Worm (Caenorhabditis elegans) whole organism, young adult: ENCODE measurements around the gene klp-13.

Experiments
- B0019.2 ChIP-seq: fragments of 200-800 bp; sonication (Bioruptor generic); conservative IDR thresholded peaks from 2 replicates; pipeline ENCODE4 v1.3.6; 2022; ENCODE audit warnings: missing genetic modification reagents, missing genetic modification characterization, missing compliant biosample characterization
- B0336.3 ChIP-seq: fragments of 200-800 bp; sonication (Bioruptor generic); IDR thresholded peaks from 2 replicates; pipeline ENCODE4 v1.3.6; 2022; ENCODE audit warnings: missing genetic modification characterization, missing compliant biosample characterization
- C06A6.2 ChIP-seq: fragments of 200-800 bp; sonication (Bioruptor generic); conservative IDR thresholded peaks from 2 replicates; pipeline ENCODE4 v1.3.6; 2022; ENCODE audit warnings: missing genetic modification characterization, missing compliant biosample characterization
- F22D6.2 ChIP-seq: sonication (generic microtip); optimal IDR thresholded peaks from 2 replicates; lab custom pipeline; 2016; ENCODE audit warnings: mild to moderate bottlenecking, missing genetic modification characterization, missing compliant biosample characterization
- F23B12.7 ChIP-seq: sonication (generic microtip); optimal IDR thresholded peaks from 2 replicates; lab custom pipeline; 2017; ENCODE audit warnings: missing genetic modification characterization, mild to moderate bottlenecking, missing compliant biosample characterization, antibody characterized with exemption, moderate library complexity; ENCODE audit not compliant: insufficient read depth
- F33H1.4 ChIP-seq: fragments of 200-800 bp; sonication (Bioruptor generic); IDR thresholded peaks from 2 replicates; pipeline ENCODE4 v1.3.6; 2022; ENCODE audit warnings: missing genetic modification reagents, missing genetic modification characterization, missing compliant biosample characterization
- F52B5.7 ChIP-seq: sonication (generic microtip); optimal IDR thresholded peaks from 2 replicates; lab custom pipeline; 2016; ENCODE audit warnings: mild to moderate bottlenecking, missing genetic modification characterization, missing compliant biosample characterization
- F57C9.4 ChIP-seq: sonication (generic microtip); optimal IDR thresholded peaks from 2 replicates; lab custom pipeline; 2017; ENCODE audit warnings: mild to moderate bottlenecking, missing genetic modification characterization, missing compliant biosample characterization
- T07F8.4 ChIP-seq: sonication (generic microtip); optimal IDR thresholded peaks from 2 replicates; lab custom pipeline; 2016; ENCODE audit warnings: mild to moderate bottlenecking, missing genetic modification characterization, moderate library complexity, missing compliant biosample characterization
- T26A5.8 ChIP-seq: sonication (generic microtip); optimal IDR thresholded peaks from 2 replicates; lab custom pipeline; 2016; ENCODE audit warnings: missing genetic modification characterization, missing compliant biosample characterization
- Y53G8AR.9 ChIP-seq: fragments of 200-800 bp; sonication (Bioruptor generic); conservative IDR thresholded peaks from 2 replicates; pipeline ENCODE4 v1.3.6; 2022; ENCODE audit warnings: missing genetic modification reagents, missing genetic modification characterization, missing compliant biosample characterization
- Y95B8A.8 ChIP-seq: fragments of 200-800 bp; sonication (Bioruptor generic); IDR thresholded peaks from 2 replicates; pipeline ENCODE4 v1.3.6; 2022; ENCODE audit warnings: missing genetic modification reagents, missing genetic modification characterization, missing compliant biosample characterization
- ZK185.1 ChIP-seq: sonication (generic microtip); optimal IDR thresholded peaks from 2 replicates; lab custom pipeline; 2016; ENCODE audit warnings: mild to moderate bottlenecking, missing genetic modification characterization, missing compliant biosample characterization; ENCODE audit not compliant: poor library complexity, severe bottlenecking
- aptf-2 ChIP-seq: fragments of 200-800 bp; sonication (Bioruptor generic); conservative IDR thresholded peaks from 2 replicates; pipeline ENCODE4 v1.3.6; 2022; ENCODE audit warnings: missing genetic modification reagents, missing genetic modification characterization, missing compliant biosample characterization
- attf-5 ChIP-seq: fragments of 200-800 bp; sonication (Bioruptor generic); optimal IDR thresholded peaks from 2 replicates; lab custom pipeline; 2018; ENCODE audit warnings: mild to moderate bottlenecking, missing genetic modification characterization, missing compliant biosample characterization
- attf-6 ChIP-seq: fragments of 200-800 bp; sonication (Bioruptor generic); IDR thresholded peaks from 2 replicates; pipeline ENCODE4 v1.3.6; 2022; ENCODE audit warnings: missing genetic modification reagents, missing genetic modification characterization, missing compliant biosample characterization
- bed-2 ChIP-seq: fragments of 200-800 bp; sonication (Bioruptor generic); IDR thresholded peaks from 2 replicates; pipeline ENCODE4 v1.3.6; 2022; ENCODE audit warnings: missing genetic modification reagents, missing genetic modification characterization, missing compliant biosample characterization
- ceh-58 ChIP-seq: fragments of 200-800 bp; sonication (Bioruptor generic); IDR thresholded peaks from 2 replicates; pipeline ENCODE4 v1.3.6; 2022; ENCODE audit warnings: missing genetic modification characterization, missing compliant biosample characterization
- ceh-79 ChIP-seq: sonication (generic microtip); optimal IDR thresholded peaks from 2 replicates; lab custom pipeline; 2017; ENCODE audit warnings: mild to moderate bottlenecking, missing genetic modification characterization, missing compliant biosample characterization
- ceh-91 ChIP-seq: fragments of 200-800 bp; sonication (Bioruptor generic); IDR thresholded peaks from 2 replicates; pipeline ENCODE4 v1.3.6; 2022; ENCODE audit warnings: missing genetic modification reagents, missing genetic modification characterization, missing compliant biosample characterization
- die-1 ChIP-seq: sonication (generic microtip); optimal IDR thresholded peaks from 2 replicates; lab custom pipeline; 2016; ENCODE audit warnings: missing genotype, mild to moderate bottlenecking, missing genetic modification characterization, missing compliant biosample characterization
- dox-1 ChIP-seq: fragments of 200-800 bp; sonication (Bioruptor generic); IDR thresholded peaks from 2 replicates; pipeline ENCODE4 v1.3.6; 2022; ENCODE audit warnings: missing genetic modification reagents, missing genetic modification characterization, missing compliant biosample characterization
- efl-1 ChIP-seq: fragments of 150-350 bp; optimal IDR thresholded peaks from 2 replicates; lab custom pipeline; 2014; ENCODE audit warnings: missing biosample characterization, missing genetic modification reagents, missing genetic modification characterization
- egl-18 ChIP-seq: fragments of 200-800 bp; sonication (Bioruptor generic); IDR thresholded peaks from 2 replicates; pipeline ENCODE4 v1.3.6; 2022; ENCODE audit warnings: missing genetic modification reagents, missing genetic modification characterization, missing compliant biosample characterization
- fkh-3 ChIP-seq: sonication (generic microtip); optimal IDR thresholded peaks from 2 replicates; lab custom pipeline; 2016; ENCODE audit warnings: mild to moderate bottlenecking, missing genetic modification characterization, missing compliant biosample characterization
- gei-17 ChIP-seq: fragments of 200-800 bp; sonication (Bioruptor generic); optimal IDR thresholded peaks from 2 replicates; lab custom pipeline; 2018; ENCODE audit warnings: mild to moderate bottlenecking, missing genetic modification characterization, missing compliant biosample characterization
- him-1 ChIP-seq: sonication (generic microtip); optimal IDR thresholded peaks from 2 replicates; lab custom pipeline; 2016; ENCODE audit warnings: missing genotype, missing genetic modification reagents, missing genetic modification characterization, missing compliant biosample characterization
- lag-1 ChIP-seq: fragments of 200-800 bp; sonication (Bioruptor generic); IDR thresholded peaks from 2 replicates; pipeline ENCODE4 v1.3.6; 2022; ENCODE audit warnings: missing genetic modification reagents, missing genetic modification characterization, missing compliant biosample characterization
- lsl-1 ChIP-seq: fragments of 200-800 bp; sonication (Bioruptor generic); optimal IDR thresholded peaks from 2 replicates; lab custom pipeline; 2018; ENCODE audit warnings: mild to moderate bottlenecking, missing genetic modification characterization, moderate library complexity, missing compliant biosample characterization
- madf-6 ChIP-seq: fragments of 200-800 bp; sonication (Bioruptor generic); IDR thresholded peaks from 2 replicates; pipeline ENCODE4 v1.3.6; 2022; ENCODE audit warnings: missing genetic modification reagents, missing genetic modification characterization, missing compliant biosample characterization
- mcd-1 ChIP-seq: fragments of 200-800 bp; sonication (Bioruptor generic); IDR thresholded peaks from 2 replicates; pipeline ENCODE4 v1.3.6; 2022; ENCODE audit warnings: missing genetic modification reagents, missing genetic modification characterization, missing compliant biosample characterization
- mxl-1 ChIP-seq: sonication (generic microtip); optimal IDR thresholded peaks from 2 replicates; lab custom pipeline; 2016; ENCODE audit warnings: missing genetic modification characterization, missing compliant biosample characterization
- nfyb-1 ChIP-seq: fragments of 200-800 bp; sonication (Bioruptor generic); IDR thresholded peaks from 2 replicates; pipeline ENCODE4 v1.3.6; 2022; ENCODE audit warnings: missing genetic modification reagents, missing genetic modification characterization, missing compliant biosample characterization
- nhr-120 ChIP-seq: fragments of 200-800 bp; sonication (Bioruptor generic); IDR thresholded peaks from 2 replicates; pipeline ENCODE4 v1.3.6; 2022; ENCODE audit warnings: missing genetic modification characterization, missing compliant biosample characterization
- nhr-80 ChIP-seq: sonication (generic microtip); optimal IDR thresholded peaks from 2 replicates; lab custom pipeline; 2016; ENCODE audit warnings: missing genetic modification characterization, missing compliant biosample characterization
- pbrm-1 ChIP-seq: fragments of 200-800 bp; sonication (Bioruptor generic); IDR thresholded peaks from 2 replicates; pipeline ENCODE4 v1.3.6; 2022; ENCODE audit warnings: missing genetic modification reagents, missing genetic modification characterization, missing compliant biosample characterization
- pha-4 ChIP-seq: fragments of 150-350 bp; sonication (generic microtip); optimal IDR thresholded peaks from 2 replicates; lab custom pipeline; 2014; ENCODE audit warnings: missing biosample characterization, missing genetic modification reagents, missing genetic modification characterization
- rec-8 ChIP-seq, 2 experiments: sonication (generic microtip); optimal IDR thresholded peaks; 2 replicates each; lab custom pipeline; 2016; ENCODE audit warnings: mild to moderate bottlenecking in 2 of 2, missing genetic modification characterization in 2 of 2, missing genetic modification reagents in 2 of 2, missing genotype in 2 of 2, missing biosample characterization in 1 of 2, missing compliant biosample characterization in 1 of 2, moderate library complexity in 1 of 2
- snpc-4 ChIP-seq, 5 experiments: fragments of 150-350 bp in 1 of 5; sonication (generic microtip) in 4 of 5; optimal IDR thresholded peaks; 2 replicates each; lab custom pipeline; 2014 to 2018; ENCODE audit warnings: missing genetic modification characterization in 5 of 5, missing biosample characterization in 3 of 5, antibody characterized with exemption in 2 of 5, mild to moderate bottlenecking in 2 of 5, missing compliant biosample characterization in 2 of 5, missing genotype in 2 of 5, moderate library complexity in 2 of 5, missing genetic modification reagents in 1 of 5
- sptf-2 ChIP-seq: fragments of 200-800 bp; sonication (Bioruptor generic); optimal IDR thresholded peaks from 2 replicates; lab custom pipeline; 2018; ENCODE audit warnings: mild to moderate bottlenecking, missing genetic modification characterization, missing compliant biosample characterization
- unc-130 ChIP-seq: sonication (generic microtip); optimal IDR thresholded peaks from 2 replicates; lab custom pipeline; 2016; ENCODE audit warnings: missing genetic modification reagents, missing genetic modification characterization, missing compliant biosample characterization
- unc-62 ChIP-seq: fragments of 150-350 bp; optimal IDR thresholded peaks from 2 replicates; lab custom pipeline; 2014; ENCODE audit warnings: missing biosample characterization, missing genetic modification reagents, missing genetic modification characterization
- ztf-3 ChIP-seq: fragments of 200-800 bp; sonication (Bioruptor generic); optimal IDR thresholded peaks from 2 replicates; lab custom pipeline; 2018; ENCODE audit warnings: mild to moderate bottlenecking, missing genetic modification characterization, missing compliant biosample characterization

The klp-13 gene

ce11 chrX:5942171-5942570 lies 42.6 kb upstream of the klp-13 start (continued):
- TF ChIP-seq sptf-2 = no peak
- TF ChIP-seq F22D6.2 = no peak
- TF ChIP-seq attf-5 (GFP tag; lab: Kevin White, UChicago) = peak; percentile 8
- TF ChIP-seq aptf-2 = no peak
- no peak for TF ChIP-seq bed-2 (GFP tag; lab: Robert Waterston, UW)

- TF ChIP-seq attf-6 (GFP tag; lab: Robert Waterston, UW) = no peak
- TF ChIP-seq dox-1 (GFP tag; lab: Robert Waterston, UW) = 0 out of 2 replicates have a peak, but pooled peaks have one; percentile 40
These were observed 40.9 kb upstream of the klp-13 start for ce11 chrX:5943908-5944307.

ce11 chrX:5944488-5944887 lies 40.3 kb upstream of the klp-13 start, which contains the start of gene acs-17:
Gene acs-17, minus strand, starts transcription at chrX:5944510.
- TF ChIP-seq ceh-79 (tag; lab: Kevin White, UChicago) (no peak), ZK185.1 (no peak), F52B5.7 (tag; lab: Kevin White, UChicago) (no peak), efl-1 (GFP tag; lab: Kevin White, UChicago) (no peak), C06A6.2 (GFP tag; lab: Robert Waterston, UW) (no peak), die-1 (tag; lab: Kevin White, UChicago) (no peak), ceh-91 (GFP tag; lab: Robert Waterston, UW) (no peak), bed-2 (GFP tag; lab: Robert Waterston, UW) (no peak), dox-1 (GFP tag; lab: Robert Waterston, UW) (no peak), unc-62 (no peak), Y53G8AR.9 (no peak), him-1 (tag; lab: Kevin White, UChicago) (no peak)
- TF ChIP-seq, all 124 proteins: peak for 0

- TF ChIP-seq lag-1 (GFP tag; lab: Robert Waterston, UW) = no peak
- no peak for TF ChIP-seq Y95B8A.8 (GFP tag; lab: Robert Waterston, UW)
- no peak for TF ChIP-seq snpc-4 (GFP tag; optimal IDR thresholded peaks at IDR 0.05; lab: Kevin White, UChicago)
- TF ChIP-seq snpc-4 (tag; optimal IDR thresholded peaks at IDR 0.05; lab: Kevin White, UChicago) = no peak
- TF ChIP-seq B0019.2 = no peak
- TF ChIP-seq nfyb-1 = no peak
- no peak for TF ChIP-seq B0336.3 (GFP tag; lab: Robert Waterston, UW)
- no peak for TF ChIP-seq gei-17 (GFP tag; lab: Kevin White, UChicago)
These were observed 36.0 kb upstream of the klp-13 start, which contains the start of gene mig-23 for ce11 chrX:5948769-5949168. Gene mig-23, minus strand, starts transcription at chrX:5948869.

- peak; percentile 38 for TF ChIP-seq nhr-80 (tag; lab: Kevin White, UChicago)
- no peak for TF ChIP-seq Y53G8AR.9
- TF ChIP-seq pbrm-1 (GFP tag; lab: Robert Waterston, UW) = no peak
- peak; percentile 1 for TF ChIP-seq F23B12.7
- no peak for TF ChIP-seq unc-130
- TF ChIP-seq mxl-1 = no peak
- no peak for TF ChIP-seq madf-6 (GFP tag; lab: Robert Waterston, UW)
- no peak for TF ChIP-seq lsl-1 (GFP tag; lab: Kevin White, UChicago)
- TF ChIP-seq T26A5.8 (tag; lab: Kevin White, UChicago) = no peak
- no peak for TF ChIP-seq ceh-58 (GFP tag; lab: Robert Waterston, UW)
- TF ChIP-seq rec-8 (tag; optimal IDR thresholded peaks at IDR 0.05; lab: Kevin White, UChicago) = no peak
- TF ChIP-seq aptf-2 = no peak
- peak; percentile 31 for TF ChIP-seq pha-4
- peak; percentile 93 for TF ChIP-seq mcd-1 (GFP tag; lab: Robert Waterston, UW)
- peak; percentile 72 for TF ChIP-seq F33H1.4 (GFP tag; lab: Robert Waterston, UW)
- TF ChIP-seq T07F8.4 (tag; lab: Kevin White, UChicago) = no peak
- TF ChIP-seq fkh-3 (tag; lab: Kevin White, UChicago) = no peak
- no peak for TF ChIP-seq F57C9.4 (tag; lab: Kevin White, UChicago)
- TF ChIP-seq egl-18 (GFP tag; lab: Robert Waterston, UW) = no peak
- TF ChIP-seq ztf-3 (GFP tag; lab: Kevin White, UChicago) = no peak
- no peak for TF ChIP-seq nhr-120 (GFP tag; lab: Robert Waterston, UW)
These were observed 31.6 kb upstream of the klp-13 start, which contains the start of the genes R07E4.5 and R07E4.3 for ce11 chrX:5953174-5953573. Gene R07E4.5, minus strand, starts transcription at chrX:5953174. Gene R07E4.3, plus strand, starts transcription at chrX:5953458.
